Worm (Caenorhabditis elegans): Measurements from ENCODE around the gene nep-1.
A peak's percentile ranks its signal among the peaks of the same experiment; 100 is the strongest.

nep-1 gene

DNA sequence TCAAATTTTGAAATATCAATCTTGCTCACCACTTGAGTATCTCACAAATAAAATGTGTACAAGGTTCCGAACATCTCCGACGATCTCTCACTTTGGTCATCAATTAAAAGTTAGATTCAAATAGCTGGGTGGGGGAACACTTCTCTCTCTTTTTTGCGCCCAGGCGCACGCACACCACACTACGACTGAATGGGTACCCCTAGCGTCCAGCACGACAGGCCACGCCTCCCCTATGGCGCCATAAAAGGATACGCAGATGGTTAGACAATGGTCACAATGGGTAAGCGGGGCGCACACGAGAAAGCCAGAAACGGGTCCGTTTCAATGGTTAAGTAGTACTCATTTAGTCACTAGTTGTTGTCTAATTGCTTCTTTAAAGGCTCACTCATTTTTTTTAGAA, 27.0 kb downstream of the nep-1 start:
- TF ChIP-seq lin-11 (tag; optimal IDR thresholded peaks at IDR 0.05) (no peak), sem-4 (tag; optimal IDR thresholded peaks at IDR 0.05) (no peak), nhr-237 (tag; optimal IDR thresholded peaks at IDR 0.05) (no peak), skn-1 (tag; optimal IDR thresholded peaks at IDR 0.05) (no peak), zag-1 (tag; optimal IDR thresholded peaks at IDR 0.05) (no peak), F13H6.1 (tag; optimal IDR thresholded peaks at IDR 0.05) (peak; percentile 35), blmp-1 (tag; optimal IDR thresholded peaks at IDR 0.05; ENCODE audit: insufficient read depth) (no peak), C34F6.9 (tag; optimal IDR thresholded peaks at IDR 0.05) (peak; percentile 11), unc-55 (GFP tag; optimal IDR thresholded peaks at IDR 0.05) (peak; percentile 21)

DNA sequence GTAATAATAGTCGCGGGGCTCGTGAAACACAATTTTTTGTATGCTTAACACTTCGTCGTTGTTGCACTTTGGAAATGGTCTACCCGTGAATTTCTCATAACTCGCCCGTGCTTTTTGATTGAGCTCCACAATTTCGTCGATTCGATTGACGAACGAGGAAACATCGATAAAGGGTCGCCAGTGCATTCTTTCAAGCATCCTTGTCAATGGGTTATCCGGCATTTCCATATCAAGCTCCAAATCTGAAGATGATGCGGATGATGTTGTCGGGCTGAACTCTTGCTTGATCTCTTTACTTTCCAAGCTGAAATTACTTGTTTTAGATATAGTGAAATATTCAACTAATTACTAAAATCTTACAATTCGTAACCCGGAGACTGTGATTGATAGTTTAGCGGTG, 29.1 kb downstream of the nep-1 start:
- TF ChIP-seq mbf-1 (tag; optimal IDR thresholded peaks at IDR 0.05), result no peak
- no peak for TF ChIP-seq zag-1 (tag; optimal IDR thresholded peaks at IDR 0.05)
- TF ChIP-seq mdl-1 (tag; optimal IDR thresholded peaks at IDR 0.05), result no peak
- TF ChIP-seq skn-1 (tag; optimal IDR thresholded peaks at IDR 0.05), result no peak
- no peak for TF ChIP-seq unc-62 (GFP tag; optimal IDR thresholded peaks at IDR 0.05)
- no peak for TF ChIP-seq sma-9 (GFP tag; optimal IDR thresholded peaks at IDR 0.05)
- TF ChIP-seq sma-9 (tag; optimal IDR thresholded peaks at IDR 0.05), result no peak
- no peak for TF ChIP-seq ama-1 (optimal IDR thresholded peaks at IDR 0.05)
- no peak for TF ChIP-seq F13H6.1 (tag; optimal IDR thresholded peaks at IDR 0.05)
- no peak for TF ChIP-seq ztf-1 (GFP tag; conservative IDR thresholded peaks at IDR 0.05)
- TF ChIP-seq gmeb-1 (tag; optimal IDR thresholded peaks at IDR 0.05), result no peak
- no peak for TF ChIP-seq crh-2 (tag; optimal IDR thresholded peaks at IDR 0.05)
- no peak for TF ChIP-seq unc-39 (tag; optimal IDR thresholded peaks at IDR 0.05)
- TF ChIP-seq alr-1 (tag; optimal IDR thresholded peaks at IDR 0.05), result no peak
- TF ChIP-seq blmp-1 (tag; optimal IDR thresholded peaks at IDR 0.05; ENCODE audit: insufficient read depth), result no peak
- no peak for TF ChIP-seq lin-11 (tag; optimal IDR thresholded peaks at IDR 0.05)
- TF ChIP-seq aly-2 (tag; optimal IDR thresholded peaks at IDR 0.05), result no peak

DNA sequence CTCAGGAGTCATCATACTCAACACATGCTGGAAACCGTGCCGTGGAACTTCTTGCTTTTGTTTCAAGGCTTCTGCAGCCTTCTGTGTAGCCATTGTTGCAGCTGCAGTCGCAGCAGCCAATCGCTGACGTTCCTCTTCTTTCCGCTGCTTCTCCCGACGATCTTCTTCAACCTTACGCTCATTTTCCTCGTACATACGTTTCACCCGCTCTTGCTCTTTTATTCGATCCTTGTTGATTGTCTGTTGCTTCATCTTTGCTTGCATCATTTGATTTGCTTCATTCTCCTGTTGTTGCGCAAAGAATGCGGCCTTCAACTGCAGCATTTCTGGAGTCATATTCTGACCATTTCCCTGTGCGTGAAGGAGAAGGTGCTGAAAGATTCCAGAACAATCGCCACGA, 34.4 kb downstream of the nep-1 start:
- TF ChIP-seq nhr-129 (tag; optimal IDR thresholded peaks at IDR 0.05) (no peak), sem-4 (tag; optimal IDR thresholded peaks at IDR 0.05) (no peak), ama-1 (optimal IDR thresholded peaks at IDR 0.05) (no peak), egl-27 (tag; optimal IDR thresholded peaks at IDR 0.05) (no peak), gmeb-1 (tag; optimal IDR thresholded peaks at IDR 0.05) (no peak), ztf-11 (tag; optimal IDR thresholded peaks at IDR 0.05) (no peak), sma-3 (GFP tag; optimal IDR thresholded peaks at IDR 0.05) (no peak), fos-1 (tag; optimal IDR thresholded peaks at IDR 0.05) (no peak), lin-11 (tag; optimal IDR thresholded peaks at IDR 0.05) (no peak), dmd-4 (tag; optimal IDR thresholded peaks at IDR 0.05) (no peak), R02D3.7 (tag; optimal IDR thresholded peaks at IDR 0.05) (no peak), mdl-1 (tag; optimal IDR thresholded peaks at IDR 0.05) (no peak), elt-1 (tag; optimal IDR thresholded peaks at IDR 0.05) (no peak), alr-1 (tag; optimal IDR thresholded peaks at IDR 0.05) (no peak)

DNA sequence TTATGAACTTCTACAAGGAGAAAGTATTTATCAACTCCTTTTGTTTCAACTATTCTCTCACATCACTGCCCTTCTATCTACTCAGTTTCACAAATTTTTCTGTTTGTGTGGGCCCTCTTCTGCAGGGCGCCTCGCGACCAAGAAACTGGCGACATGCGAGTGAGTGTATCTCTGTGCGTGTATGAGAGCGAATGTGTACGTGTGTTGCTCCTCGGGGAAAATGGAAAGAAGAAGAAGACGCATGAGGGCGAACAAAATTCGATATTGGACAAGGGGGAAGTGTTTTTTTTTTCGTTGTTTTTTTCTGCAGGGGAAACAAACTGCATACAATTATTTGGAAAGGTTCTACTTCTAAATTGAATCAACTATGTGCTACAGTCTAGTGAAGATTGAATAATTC, 35.4 kb downstream of the nep-1 start:
- peak; percentile 12 for TF ChIP-seq fos-1 (tag; optimal IDR thresholded peaks at IDR 0.05)
- no peak for TF ChIP-seq sem-4 (tag; optimal IDR thresholded peaks at IDR 0.05)
- TF ChIP-seq C34F6.9 (tag; optimal IDR thresholded peaks at IDR 0.05), result peak; percentile 49
- TF ChIP-seq Y55F3AM.14 (GFP tag; optimal IDR thresholded peaks at IDR 0.05), result no peak
- peak in 1 of 2 experiments; percentile 29 for TF ChIP-seq lsy-2 (tag; optimal IDR thresholded peaks at IDR 0.05)
- no peak for TF ChIP-seq ama-1 (optimal IDR thresholded peaks at IDR 0.05)
- TF ChIP-seq mdl-1 (tag; optimal IDR thresholded peaks at IDR 0.05), result no peak
- no peak for TF ChIP-seq R02D3.7 (tag; optimal IDR thresholded peaks at IDR 0.05)
- no peak for TF ChIP-seq nhr-21 (tag; optimal IDR thresholded peaks at IDR 0.05)
- TF ChIP-seq peb-1 (tag; optimal IDR thresholded peaks at IDR 0.05), result no peak
- TF ChIP-seq nhr-25 (tag; optimal IDR thresholded peaks at IDR 0.05), result no peak
- no peak for TF ChIP-seq nhr-237 (tag; optimal IDR thresholded peaks at IDR 0.05)
- TF ChIP-seq gmeb-1 (tag; optimal IDR thresholded peaks at IDR 0.05), result no peak
- TF ChIP-seq nhr-77 (tag; optimal IDR thresholded peaks at IDR 0.05), result no peak
- TF ChIP-seq lin-39 (tag; optimal IDR thresholded peaks at IDR 0.05), result no peak
- no peak for TF ChIP-seq nhr-23 (tag; optimal IDR thresholded peaks at IDR 0.05)
- no peak for TF ChIP-seq nhr-10 (tag; optimal IDR thresholded peaks at IDR 0.05)
- TF ChIP-seq blmp-1 (tag; optimal IDR thresholded peaks at IDR 0.05; ENCODE audit: insufficient read depth), result no peak
- no peak for TF ChIP-seq snpc-4 (tag; optimal IDR thresholded peaks at IDR 0.05)
- TF ChIP-seq zag-1 (tag; optimal IDR thresholded peaks at IDR 0.05), result peak; percentile 56
- TF ChIP-seq lin-13 (GFP tag; optimal IDR thresholded peaks at IDR 0.05), result no peak
- TF ChIP-seq ztf-11 (tag; optimal IDR thresholded peaks at IDR 0.05), result no peak
- no peak for TF ChIP-seq mab-5 (tag; optimal IDR thresholded peaks at IDR 0.05)
- no peak for TF ChIP-seq nhr-12 (tag; optimal IDR thresholded peaks at IDR 0.05)
- no peak for TF ChIP-seq unc-55 (GFP tag; optimal IDR thresholded peaks at IDR 0.05)
- TF ChIP-seq egl-27 (tag; optimal IDR thresholded peaks at IDR 0.05), result no peak
